Fruit fly (Drosophila melanogaster): ENCODE results near the gene barr.

Gene barr

DNA sequence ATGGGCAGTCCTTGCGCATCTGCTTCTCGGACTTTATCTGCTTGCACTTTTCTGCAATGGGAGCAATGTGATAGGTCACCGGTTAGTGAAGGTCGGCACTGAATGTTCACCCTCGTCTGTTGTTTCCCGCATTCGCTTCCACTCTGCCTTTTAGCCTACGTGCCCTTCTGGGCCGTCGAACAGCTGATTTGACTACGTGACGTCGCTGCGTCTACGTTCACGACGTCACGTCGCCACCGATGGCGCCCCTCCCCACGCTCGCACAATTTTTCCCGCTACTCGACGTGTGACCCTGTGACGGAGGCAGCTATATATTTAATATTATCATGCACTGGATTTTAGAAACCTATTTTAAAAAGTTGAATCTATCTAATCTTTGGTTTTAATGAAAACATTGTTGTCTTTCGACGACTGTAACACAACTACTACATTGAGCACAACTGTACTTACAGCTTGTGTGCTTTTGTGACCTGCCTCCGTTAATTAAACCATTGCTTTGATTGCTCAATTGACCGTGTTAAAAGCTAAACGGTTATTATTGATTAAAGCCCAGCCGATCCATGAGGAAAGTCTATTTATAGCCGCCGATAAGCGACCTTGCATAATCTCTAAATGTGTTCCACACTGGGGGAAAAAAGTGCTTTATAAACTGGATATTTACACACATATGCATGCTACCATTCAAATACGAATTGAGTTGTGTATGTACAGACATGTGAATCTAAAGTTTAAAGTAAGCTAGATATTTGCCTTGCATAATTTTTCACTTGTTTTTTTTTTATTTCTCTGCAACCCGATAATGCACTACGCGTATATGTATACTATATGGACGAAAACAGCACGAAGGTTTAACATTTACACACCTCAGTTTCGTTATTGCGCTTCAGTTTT is 22.0 kb upstream of the barr start (continued):
- TF ChIP-seq fd59A (GFP tag; optimal IDR thresholded peaks at IDR 0.05): no peak
- peak; percentile 43 for TF ChIP-seq Smox (GFP tag; optimal IDR thresholded peaks at IDR 0.05)
- TF ChIP-seq CG4318 (GFP tag; optimal IDR thresholded peaks at IDR 0.05): no peak
- no peak for TF ChIP-seq CG7368 (GFP tag; optimal IDR thresholded peaks at IDR 0.05)
- TF ChIP-seq CG1621 (tag; optimal IDR thresholded peaks at IDR 0.05): peak; percentile 32
- TF ChIP-seq Sox102F (GFP tag; optimal IDR thresholded peaks at IDR 0.05): peak; percentile 58
- TF ChIP-seq pdm3 (GFP tag; optimal IDR thresholded peaks at IDR 0.05): peak; percentile 54
- TF ChIP-seq Hr4 (GFP tag; optimal IDR thresholded peaks at IDR 0.05): peak; percentile 5
- TF ChIP-seq CG34406 (GFP tag; optimal IDR thresholded peaks at IDR 0.05): peak; percentile 35
- TF ChIP-seq Hr39 (GFP tag; optimal IDR thresholded peaks at IDR 0.05): peak; percentile 62
- TF ChIP-seq Sox15 (GFP tag; optimal IDR thresholded peaks at IDR 0.05): peak; percentile 28
- TF ChIP-seq svp (GFP tag): peak; percentile 82
- no peak for TF ChIP-seq cyc (GFP tag; optimal IDR thresholded peaks at IDR 0.05)
- no peak for TF ChIP-seq CG11902 (GFP tag; optimal IDR thresholded peaks at IDR 0.05)
- peak; percentile 24 for TF ChIP-seq fkh (GFP tag; optimal IDR thresholded peaks at IDR 0.05)
- peak; percentile 54 for TF ChIP-seq OdsH (GFP tag; optimal IDR thresholded peaks at IDR 0.05)
- TF ChIP-seq CG16779 (tag; optimal IDR thresholded peaks at IDR 0.05): peak; percentile 1
- no peak for TF ChIP-seq ss (GFP tag; optimal IDR thresholded peaks at IDR 0.05)
- TF ChIP-seq Ets21C (GFP tag; optimal IDR thresholded peaks at IDR 0.05): no peak
- TF ChIP-seq CG3032 (tag; optimal IDR thresholded peaks at IDR 0.05): peak; percentile 26
- peak; percentile 30 for TF ChIP-seq topi (GFP tag; optimal IDR thresholded peaks at IDR 0.05)

DNA sequence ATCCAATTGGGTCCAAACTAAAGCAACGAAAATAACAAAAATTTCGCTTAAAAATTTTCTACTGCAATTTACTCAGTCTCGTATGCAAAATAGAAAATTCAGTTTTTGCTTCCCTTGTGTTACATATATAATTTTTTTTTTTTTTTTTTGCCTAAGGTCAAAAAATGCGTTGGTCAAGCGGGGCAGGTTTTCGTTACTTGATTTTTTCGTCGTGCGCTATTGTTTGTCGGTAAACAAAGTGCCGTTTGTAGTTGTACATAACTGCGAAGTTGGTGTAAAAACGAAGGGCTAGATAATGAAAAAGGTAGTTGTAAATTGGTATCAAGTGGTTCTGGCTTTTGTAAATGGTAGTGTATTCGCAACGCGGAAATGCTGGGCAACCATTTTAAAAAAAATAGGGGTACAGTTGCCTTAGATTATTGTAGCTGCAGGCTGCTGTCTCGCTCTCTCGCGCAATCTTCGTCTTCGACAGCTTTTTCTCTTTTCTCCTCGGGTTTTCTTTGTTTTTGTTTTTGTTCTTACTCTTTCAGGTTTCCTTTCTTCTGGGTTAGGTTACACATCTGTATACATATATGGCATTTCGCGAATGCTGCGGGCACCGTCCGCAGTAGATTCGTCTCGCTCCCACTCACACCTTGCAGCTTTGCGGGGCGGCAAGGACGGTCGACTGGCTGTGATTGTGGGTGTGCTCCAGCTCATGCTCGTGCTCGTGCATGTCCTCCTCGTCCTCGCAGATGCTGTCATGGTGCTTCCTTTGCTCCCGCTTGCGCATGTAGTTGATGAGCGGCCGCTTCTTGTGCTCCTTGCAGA is 21.2 kb upstream of the barr start:
- TF ChIP-seq CG8632 (GFP tag; optimal IDR thresholded peaks at IDR 0.05) (no peak), cyc (GFP tag; optimal IDR thresholded peaks at IDR 0.05) (no peak), svp (GFP tag) (peak; percentile 12), ss (GFP tag; optimal IDR thresholded peaks at IDR 0.05) (no peak), Met (GFP tag; optimal IDR thresholded peaks at IDR 0.05) (no peak), Ets96B (tag; optimal IDR thresholded peaks at IDR 0.05) (no peak), CG10669 (GFP tag; optimal IDR thresholded peaks at IDR 0.05) (no peak), Eip93F (GFP tag; optimal IDR thresholded peaks at IDR 0.05) (no peak), fkh (GFP tag; optimal IDR thresholded peaks at IDR 0.05) (peak; percentile 32), Smox (GFP tag; optimal IDR thresholded peaks at IDR 0.05) (no peak), OdsH (GFP tag; optimal IDR thresholded peaks at IDR 0.05) (no peak), Sox15 (GFP tag; optimal IDR thresholded peaks at IDR 0.05) (no peak), CG34406 (GFP tag; optimal IDR thresholded peaks at IDR 0.05) (no peak), fd85E (GFP tag; optimal IDR thresholded peaks at IDR 0.05) (no peak), dsx (GFP tag; optimal IDR thresholded peaks at IDR 0.05; ENCODE audit: poor library complexity, severe bottlenecking) (no peak), CG8119 (GFP tag; IDR thresholded peaks at IDR 0.05) (no peak), lz (GFP tag; optimal IDR thresholded peaks at IDR 0.05) (no peak), CG15336 (GFP tag; IDR thresholded peaks at IDR 0.05) (0 out of 2 replicates have a peak, but pooled peaks have one; percentile 20), CG9139 (GFP tag; optimal IDR thresholded peaks at IDR 0.05) (no peak), CG6276 (GFP tag; optimal IDR thresholded peaks at IDR 0.05) (no peak), Hr39 (GFP tag; optimal IDR thresholded peaks at IDR 0.05) (no peak), Hr38 (GFP tag; optimal IDR thresholded peaks at IDR 0.05) (no peak), acj6 (GFP tag; optimal IDR thresholded peaks at IDR 0.05) (no peak), CG4318 (GFP tag; optimal IDR thresholded peaks at IDR 0.05) (no peak), Lpt (GFP tag; optimal IDR thresholded peaks at IDR 0.05) (no peak), CG32006 (GFP tag; optimal IDR thresholded peaks at IDR 0.05) (no peak), CG3919 (GFP tag; optimal IDR thresholded peaks at IDR 0.05) (no peak), CG7368 (GFP tag; optimal IDR thresholded peaks at IDR 0.05) (no peak), net (GFP tag; optimal IDR thresholded peaks at IDR 0.05) (no peak), achi (GFP tag; optimal IDR thresholded peaks at IDR 0.05) (no peak), CG6808 (GFP tag; optimal IDR thresholded peaks at IDR 0.05) (peak; percentile 9), topi (GFP tag; optimal IDR thresholded peaks at IDR 0.05) (no peak), CG6854 (GFP tag; optimal IDR thresholded peaks at IDR 0.05) (no peak), CG11902 (GFP tag; optimal IDR thresholded peaks at IDR 0.05) (no peak), spab (GFP tag; optimal IDR thresholded peaks at IDR 0.05) (no peak), CG6792 (GFP tag; optimal IDR thresholded peaks at IDR 0.05) (no peak), CG11762 (GFP tag; optimal IDR thresholded peaks at IDR 0.05; ENCODE audit: insufficient read depth) (no peak)
